Worm (Caenorhabditis elegans) whole organism, late embryonic: ENCODE data around the gene F07E5.9.
"Not testable (repeated sequence)": the region's sequence is repeated elsewhere in the genome, so short reads cannot be mapped to it uniquely, and the experiment has no call there.

Source experiments
- C38D4.7 ChIP-seq: fragments of 200-800 bp; sonication (Bioruptor generic); optimal IDR thresholded peaks from 2 replicates; lab custom pipeline; 2018; ENCODE audit warnings: mild to moderate bottlenecking, missing genetic modification characterization, moderate library complexity, missing compliant biosample characterization
- F13H6.1 ChIP-seq: sonication (generic microtip); optimal IDR thresholded peaks from 2 replicates; lab custom pipeline; 2016; ENCODE audit warnings: missing genetic modification characterization, missing compliant biosample characterization
- K02D7.2 ChIP-seq: sonication (generic microtip); optimal IDR thresholded peaks from 2 replicates; lab custom pipeline; 2017; ENCODE audit warnings: mild to moderate bottlenecking, missing genetic modification characterization, missing compliant biosample characterization
- ceh-24 ChIP-seq: sonication (generic microtip); optimal IDR thresholded peaks from 2 replicates; lab custom pipeline; 2016; ENCODE audit warnings: mild to moderate bottlenecking, missing genetic modification characterization, missing compliant biosample characterization
- ceh-30 ChIP-seq: fragments of 150-350 bp; optimal IDR thresholded peaks from 2 replicates; lab custom pipeline; 2014; ENCODE audit warnings: missing biosample characterization, missing genetic modification characterization
- ceh-31 ChIP-seq: sonication (generic microtip); optimal IDR thresholded peaks from 2 replicates; lab custom pipeline; 2016; ENCODE audit warnings: missing genetic modification characterization, missing compliant biosample characterization
- ceh-45 ChIP-seq: fragments of 200-800 bp; sonication (Bioruptor generic); IDR thresholded peaks from 2 replicates; pipeline ENCODE4 v1.3.6; 2022; ENCODE audit warnings: missing genetic modification reagents, missing genetic modification characterization, missing compliant biosample characterization
- ceh-48 ChIP-seq: sonication (generic microtip); optimal IDR thresholded peaks from 2 replicates; lab custom pipeline; 2016; ENCODE audit warnings: missing genetic modification characterization, inconsistent platforms, missing compliant biosample characterization
- ceh-9 ChIP-seq: sonication (generic microtip); optimal IDR thresholded peaks from 2 replicates; lab custom pipeline; 2016; ENCODE audit warnings: mild to moderate bottlenecking, missing genetic modification characterization, inconsistent platforms, missing compliant biosample characterization
- dmd-4 ChIP-seq: sonication (generic microtip); optimal IDR thresholded peaks from 2 replicates; lab custom pipeline; 2016; ENCODE audit warnings: borderline replicate concordance, missing genetic modification characterization, missing compliant biosample characterization
- elt-4 ChIP-seq: sonication (generic microtip); optimal IDR thresholded peaks from 2 replicates; lab custom pipeline; 2016; ENCODE audit warnings: missing genetic modification characterization, missing compliant biosample characterization
- ets-4 ChIP-seq: sonication (generic microtip); optimal IDR thresholded peaks from 2 replicates; lab custom pipeline; 2016; ENCODE audit warnings: missing genetic modification characterization, missing compliant biosample characterization
- hlh-13 ChIP-seq: fragments of 200-800 bp; sonication (Bioruptor generic); optimal IDR thresholded peaks from 2 replicates; lab custom pipeline; 2018; ENCODE audit warnings: mild to moderate bottlenecking, missing genetic modification characterization, missing compliant biosample characterization
- hlh-6 ChIP-seq: sonication (generic microtip); optimal IDR thresholded peaks from 2 replicates; lab custom pipeline; 2016; ENCODE audit warnings: missing genotype, missing genetic modification characterization, missing compliant biosample characterization
- lim-6 ChIP-seq: sonication (generic microtip); optimal IDR thresholded peaks from 2 replicates; lab custom pipeline; 2016; ENCODE audit warnings: missing genetic modification characterization, missing compliant biosample characterization
- madf-2 ChIP-seq: sonication (generic microtip); optimal IDR thresholded peaks from 2 replicates; lab custom pipeline; 2017; ENCODE audit warnings: missing genetic modification characterization, missing compliant biosample characterization
- nfya-1 ChIP-seq: sonication (generic microtip); optimal IDR thresholded peaks from 2 replicates; lab custom pipeline; 2017; ENCODE audit warnings: missing genetic modification characterization, mild to moderate bottlenecking, missing compliant biosample characterization, antibody characterized with exemption, moderate library complexity
- pag-3 ChIP-seq: sonication (generic microtip); optimal IDR thresholded peaks from 2 replicates; lab custom pipeline; 2016; ENCODE audit warnings: missing compliant biosample characterization, missing genetic modification characterization, borderline replicate concordance
- pat-9 ChIP-seq: fragments of 200-800 bp; sonication (Bioruptor generic); optimal IDR thresholded peaks from 2 replicates; lab custom pipeline; 2018; ENCODE audit warnings: mild to moderate bottlenecking, missing genetic modification characterization, moderate library complexity, missing compliant biosample characterization
- pax-1 ChIP-seq: fragments of 150-350 bp; optimal IDR thresholded peaks from 2 replicates; lab custom pipeline; 2014; ENCODE audit warnings: missing biosample characterization, missing genetic modification characterization
- pha-4 ChIP-seq: fragments of 150-350 bp; optimal IDR thresholded peaks from 2 replicates; lab custom pipeline; 2018; ENCODE audit warnings: missing biosample characterization, missing genetic modification reagents, missing genetic modification characterization
- pqm-1 ChIP-seq: sonication (generic microtip); optimal IDR thresholded peaks from 2 replicates; lab custom pipeline; 2016; ENCODE audit warnings: missing genetic modification characterization, missing compliant biosample characterization
- pros-1 ChIP-seq: fragments of 150-350 bp; optimal IDR thresholded peaks from 2 replicates; lab custom pipeline; 2014; ENCODE audit warnings: missing biosample characterization, missing genetic modification reagents, missing genetic modification characterization
- ref-2 ChIP-seq: sonication (generic microtip); optimal IDR thresholded peaks from 2 replicates; lab custom pipeline; 2016; ENCODE audit warnings: missing genetic modification characterization, missing compliant biosample characterization
- rnt-1 ChIP-seq: sonication (generic microtip); optimal IDR thresholded peaks from 2 replicates; lab custom pipeline; 2016; ENCODE audit warnings: missing genetic modification characterization, missing compliant biosample characterization
- sdc-2 ChIP-seq: sonication (generic microtip); optimal IDR thresholded peaks from 2 replicates; lab custom pipeline; 2016; ENCODE audit warnings: missing genotype, missing genetic modification characterization, missing compliant biosample characterization
- sox-2 ChIP-seq: fragments of 200-800 bp; sonication (Bioruptor generic); IDR thresholded peaks from 2 replicates; pipeline ENCODE4 v1.3.6; 2022; ENCODE audit warnings: missing genetic modification reagents, missing genetic modification characterization, missing compliant biosample characterization
- sox-4 ChIP-seq: sonication (generic microtip); optimal IDR thresholded peaks from 2 replicates; lab custom pipeline; 2017; ENCODE audit warnings: mild to moderate bottlenecking, missing genetic modification characterization, inconsistent platforms, missing compliant biosample characterization
- syd-9 ChIP-seq: sonication (generic microtip); optimal IDR thresholded peaks from 2 replicates; lab custom pipeline; 2016; ENCODE audit warnings: mild to moderate bottlenecking, missing genetic modification characterization, moderate library complexity, missing compliant biosample characterization
- tbx-2 ChIP-seq: sonication (generic microtip); optimal IDR thresholded peaks from 2 replicates; lab custom pipeline; 2016; ENCODE audit warnings: missing genetic modification characterization, missing compliant biosample characterization
- unc-42 ChIP-seq: sonication (generic microtip); optimal IDR thresholded peaks from 2 replicates; lab custom pipeline; 2016; ENCODE audit warnings: missing genotype, missing genetic modification characterization, missing compliant biosample characterization
- unc-55 ChIP-seq: sonication (generic microtip); optimal IDR thresholded peaks from 2 replicates; lab custom pipeline; 2017; ENCODE audit warnings: missing biosample characterization, missing genetic modification reagents, missing genetic modification characterization
- unc-86 ChIP-seq: sonication (generic microtip); optimal IDR thresholded peaks from 2 replicates; lab custom pipeline; 2016; ENCODE audit warnings: missing genetic modification characterization, missing compliant biosample characterization
- zip-5 ChIP-seq: sonication (generic microtip); optimal IDR thresholded peaks from 2 replicates; lab custom pipeline; 2016; ENCODE audit warnings: missing genetic modification characterization, missing compliant biosample characterization
- ztf-16 ChIP-seq: sonication (generic microtip); optimal IDR thresholded peaks from 2 replicates; lab custom pipeline; 2017; ENCODE audit warnings: missing genetic modification characterization, missing compliant biosample characterization

F07E5.9 gene

ce11 chrII:2058985-2059384 is 21.3 kb downstream of the F07E5.9 start, which contains the start of gene F07E5.5:
Gene F07E5.5, minus strand, starts transcription at chrII:2059070.
- TF ChIP-seq madf-2 (tag; lab: Kevin White, UChicago) = no peak
- peak; percentile 1 for TF ChIP-seq tbx-2 (tag; lab: Kevin White, UChicago)
- no peak for TF ChIP-seq hlh-13 (GFP tag; lab: Kevin White, UChicago)
- no peak for TF ChIP-seq pat-9 (tag; lab: Kevin White, UChicago)
- no peak for TF ChIP-seq ref-2
- no peak for TF ChIP-seq ceh-31 (tag; lab: Kevin White, UChicago)
- no peak for TF ChIP-seq syd-9
- no peak for TF ChIP-seq sox-4 (tag; lab: Kevin White, UChicago)
- no peak for TF ChIP-seq elt-4
- TF ChIP-seq nfya-1 (tag; lab: Kevin White, UChicago) = peak; percentile 42
- no peak for TF ChIP-seq ets-4 (tag; lab: Kevin White, UChicago)
- no peak for TF ChIP-seq zip-5 (tag; lab: Kevin White, UChicago)
- TF ChIP-seq unc-42 (tag; lab: Kevin White, UChicago) = peak; percentile 20

ce11 chrII:2051372-2051771 is 29.0 kb downstream of the F07E5.9 start, which contains the start of gene fbxb-35:
Gene fbxb-35, plus strand, starts transcription at chrII:2051672.
- no peak for TF ChIP-seq pag-3
- no peak for TF ChIP-seq unc-55 (GFP tag; lab: Kevin White, UChicago)
- no peak for TF ChIP-seq ceh-9
- no peak for TF ChIP-seq sox-4 (tag; lab: Kevin White, UChicago)
- no peak for TF ChIP-seq dmd-4 (tag; lab: Kevin White, UChicago)
- TF ChIP-seq unc-86 (tag; lab: Kevin White, UChicago) = no peak
- TF ChIP-seq ztf-16 = no peak
- no peak for TF ChIP-seq pqm-1 (tag; lab: Kevin White, UChicago)
- TF ChIP-seq elt-4 = no peak
- no peak for TF ChIP-seq pat-9 (tag; lab: Kevin White, UChicago)
- no peak for TF ChIP-seq F13H6.1 (tag; lab: Kevin White, UChicago)
- no peak for TF ChIP-seq lim-6 (tag; lab: Kevin White, UChicago)
- no peak for TF ChIP-seq ceh-45
- TF ChIP-seq pros-1 (tag; lab: Kevin White, UChicago) = no peak

DNA sequence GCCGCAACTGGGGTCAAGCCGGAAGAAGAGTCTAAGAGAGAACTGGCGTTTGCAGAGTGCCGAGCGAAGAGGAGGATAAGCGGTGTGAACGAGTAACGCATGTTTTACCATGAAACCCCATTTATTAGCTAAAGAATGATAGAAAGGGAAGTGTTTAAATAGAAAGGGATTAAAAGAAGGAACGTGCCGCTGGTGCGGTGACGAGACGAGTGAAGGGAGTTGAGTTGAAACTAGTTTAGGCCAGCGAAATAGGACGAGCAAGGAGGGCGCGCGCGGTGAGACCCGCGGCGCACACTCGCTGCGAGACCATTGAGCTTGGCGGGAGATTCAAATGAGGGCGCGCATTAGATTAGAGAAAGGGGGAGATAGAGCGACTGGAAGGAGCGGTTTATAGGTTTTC is 33.8 kb downstream of the F07E5.9 start, which contains the start of gene math-1:
Gene math-1, minus strand, starts transcription at position 101 of the 400 bp plus-strand sequence.
- not testable (repeated sequence) for TF ChIP-seq sox-4, dmd-4, rnt-1 (tag; lab: Kevin White, UChicago)

DNA sequence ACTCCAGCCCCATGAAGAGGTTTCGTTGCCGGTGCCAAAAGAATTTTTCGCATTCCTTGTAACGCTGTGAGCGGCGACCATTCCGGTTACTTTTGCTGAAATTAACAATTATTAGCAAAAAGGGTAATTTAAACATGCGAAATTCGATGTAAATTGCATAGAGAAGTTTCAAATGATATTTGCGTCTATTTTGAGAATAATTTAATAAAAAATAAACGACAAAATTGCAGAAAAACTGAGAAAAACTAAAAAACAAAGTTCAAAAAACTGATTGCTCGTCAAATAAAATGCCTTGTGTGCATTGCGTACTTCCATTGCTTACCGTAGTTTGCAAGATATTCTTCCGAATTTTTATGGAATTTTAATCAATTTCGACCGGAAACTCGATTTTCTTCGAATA is 34.8 kb downstream of the F07E5.9 start, which contains the start of gene bath-24:
Gene bath-24, minus strand, starts transcription at position 101 of the 400 bp plus-strand sequence.
- no peak for TF ChIP-seq pha-4 (tag; lab: Kevin White, UChicago)
- TF ChIP-seq K02D7.2 (tag; lab: Kevin White, UChicago) = no peak
- TF ChIP-seq pax-1 = no peak
- TF ChIP-seq C38D4.7 (GFP tag; lab: Kevin White, UChicago) = no peak
- no peak for TF ChIP-seq sdc-2
- no peak for TF ChIP-seq sox-2 (GFP tag; lab: Robert Waterston, UW)
- no peak for TF ChIP-seq unc-55 (GFP tag; lab: Kevin White, UChicago)
- no peak for TF ChIP-seq dmd-4 (tag; lab: Kevin White, UChicago)
- no peak for TF ChIP-seq ceh-24
- no peak for TF ChIP-seq elt-4
- TF ChIP-seq F13H6.1 (tag; lab: Kevin White, UChicago) = no peak
- no peak for TF ChIP-seq ceh-30
- no peak for TF ChIP-seq ceh-48
- TF ChIP-seq hlh-6 (tag; lab: Kevin White, UChicago) = no peak
- TF ChIP-seq tbx-2 (tag; lab: Kevin White, UChicago) = no peak
